Worm (Caenorhabditis elegans): Measurements from ENCODE around the gene C55C3.4.

- TF ChIP-seq sox-4 (tag; optimal IDR thresholded peaks at IDR 0.05) (no peak), ces-1 (GFP tag; optimal IDR thresholded peaks at IDR 0.05) (no peak), skn-1 (tag; optimal IDR thresholded peaks at IDR 0.05) (no peak), aly-2 (tag; optimal IDR thresholded peaks at IDR 0.05) (peak; percentile 12), nhr-11 (tag; optimal IDR thresholded peaks at IDR 0.05) (no peak), unc-130 (tag; optimal IDR thresholded peaks at IDR 0.05) (no peak), grh-1 (GFP tag; IDR thresholded peaks at IDR 0.05) (no peak), snu-23 (GFP tag; optimal IDR thresholded peaks at IDR 0.05) (peak; percentile 63), nhr-28 (tag; optimal IDR thresholded peaks at IDR 0.05) (no peak), lir-3 (tag; optimal IDR thresholded peaks at IDR 0.05; ENCODE audit: poor library complexity) (peak; percentile 8), elt-3 (tag; optimal IDR thresholded peaks at IDR 0.05) (peak in 2 of 6 experiments; percentile 29 to 66), blmp-1 (tag; optimal IDR thresholded peaks at IDR 0.05) (peak; percentile 53)
Measured at ce11 chrIV:5665353-5665918, 12.5 kb downstream of the C55C3.4 start.

All from whole organism, L1 larva.